Fruit fly (Drosophila melanogaster) whole organism, embryonic: ENCODE measurements around the gene Fit2.
A peak's percentile ranks its signal among the peaks of the same experiment; 100 is the strongest.

ENCODE experiments used
- Aef1 ChIP-seq: fragments of 200-800 bp; sonication (Bioruptor generic); IDR thresholded peaks from 3 replicates; pipeline ENCODE4 v1.3.6; 2022; ENCODE audit warnings: missing biosample characterization, missing genetic modification characterization
- Atf-2 ChIP-seq: fragments of 200-800 bp; sonication (Bioruptor generic); optimal IDR thresholded peaks from 2 replicates; lab custom pipeline; 2016; ENCODE audit warnings: missing biosample characterization, missing genetic modification characterization
- Atf3 ChIP-seq: fragments of 200-800 bp; sonication (Bioruptor generic); optimal IDR thresholded peaks from 3 replicates; lab custom pipeline; 2016; ENCODE audit warnings: missing biosample characterization, missing genetic modification characterization
- CG10366 ChIP-seq: fragments of 200-800 bp; sonication (Bioruptor generic); IDR thresholded peaks from 2 replicates; pipeline ENCODE4 v1.3.6; 2022; ENCODE audit warnings: missing biosample characterization, missing genetic modification characterization
- CG10565 ChIP-seq: fragments of 200-800 bp; sonication (Bioruptor generic); optimal IDR thresholded peaks from 3 replicates; lab custom pipeline; 2016; ENCODE audit warnings: missing biosample characterization, mild to moderate bottlenecking, missing genetic modification characterization
- CG11560 ChIP-seq: fragments of 200-800 bp; sonication (Bioruptor generic); IDR thresholded peaks from 3 replicates; pipeline ENCODE4 v1.3.6; 2022; ENCODE audit warnings: missing biosample characterization, missing genetic modification characterization
- CG12104 ChIP-seq: fragments of 200-800 bp; sonication (Bioruptor generic); optimal IDR thresholded peaks from 3 replicates; lab custom pipeline; 2016; ENCODE audit warnings: missing biosample characterization, missing genetic modification characterization
- CG14050 ChIP-seq: fragments of 200-800 bp; sonication (Bioruptor generic); IDR thresholded peaks from 3 replicates; pipeline ENCODE4 v1.3.6; 2022; ENCODE audit warnings: missing biosample characterization, missing genetic modification characterization
- CG15696 ChIP-seq: fragments of 200-800 bp; sonication (Bioruptor generic); optimal IDR thresholded peaks from 2 replicates; lab custom pipeline; 2019; ENCODE audit warnings: missing biosample characterization, mild to moderate bottlenecking, missing genetic modification characterization, moderate library complexity
- CG17328 ChIP-seq: fragments of 200-800 bp; sonication (Bioruptor generic); IDR thresholded peaks from 2 replicates; pipeline ENCODE4 v1.3.6; 2022; ENCODE audit warnings: missing biosample characterization, missing genetic modification characterization
- CG2875 ChIP-seq: fragments of 200-800 bp; sonication (Bioruptor generic); optimal IDR thresholded peaks from 2 replicates; lab custom pipeline; 2017; ENCODE audit warnings: missing biosample characterization, mild to moderate bottlenecking, missing genetic modification characterization, missing genetic modification reagents
- CG32532 ChIP-seq: fragments of 200-800 bp; sonication (Bioruptor generic); IDR thresholded peaks from 2 replicates; pipeline ENCODE4 v1.3.6; 2022; ENCODE audit warnings: missing biosample characterization, missing genetic modification characterization
- CG32772 ChIP-seq: fragments of 200-800 bp; sonication (Bioruptor generic); IDR thresholded peaks from 2 replicates; pipeline ENCODE4 v1.3.6; 2022; ENCODE audit warnings: missing biosample characterization, missing genetic modification characterization
- CG33557 ChIP-seq: fragments of 200-800 bp; sonication (Bioruptor generic); optimal IDR thresholded peaks from 2 replicates; lab custom pipeline; 2019; ENCODE audit warnings: missing biosample characterization, mild to moderate bottlenecking, missing genetic modification characterization, moderate library complexity
- CG3847 ChIP-seq: fragments of 200-800 bp; sonication (Bioruptor generic); IDR thresholded peaks from 2 replicates; pipeline ENCODE4 v1.3.6; 2022; ENCODE audit warnings: missing biosample characterization, missing genetic modification characterization
- CG3995 ChIP-seq: fragments of 200-800 bp; sonication (Bioruptor generic); optimal IDR thresholded peaks from 3 replicates; lab custom pipeline; 2016; ENCODE audit warnings: missing biosample characterization, missing genetic modification characterization
- CG6654 ChIP-seq: fragments of 200-800 bp; sonication (Bioruptor generic); optimal IDR thresholded peaks from 2 replicates; lab custom pipeline; 2017; ENCODE audit warnings: missing biosample characterization, mild to moderate bottlenecking, missing genetic modification characterization
- CG7372 ChIP-seq: fragments of 200-800 bp; sonication (Bioruptor generic); IDR thresholded peaks from 2 replicates; pipeline ENCODE4 v1.3.6; 2022; ENCODE audit warnings: missing biosample characterization, missing genetic modification characterization
- CG8281 ChIP-seq: fragments of 200-800 bp; sonication (Bioruptor generic); optimal IDR thresholded peaks from 2 replicates; lab custom pipeline; 2018; ENCODE audit warnings: missing biosample characterization, mild to moderate bottlenecking, missing genetic modification characterization, moderate library complexity
- CG8290 ChIP-seq, 3 experiments: fragments of 200-800 bp; sonication (Bioruptor generic); optimal IDR thresholded peaks; 2 replicates each; lab custom pipeline; 2016 to 2019; ENCODE audit warnings: missing biosample characterization in 3 of 3, missing genetic modification characterization in 3 of 3, mild to moderate bottlenecking in 2 of 3, moderate library complexity in 1 of 3
- CG8359 ChIP-seq: fragments of 200-800 bp; sonication (Bioruptor generic); optimal IDR thresholded peaks from 2 replicates; lab custom pipeline; 2017; ENCODE audit warnings: missing biosample characterization, mild to moderate bottlenecking, missing genetic modification characterization, borderline replicate concordance
- CG9932 ChIP-seq: fragments of 200-800 bp; sonication (Bioruptor generic); IDR thresholded peaks from 2 replicates; pipeline ENCODE4 v1.3.6; 2022; ENCODE audit warnings: missing biosample characterization, missing genetic modification characterization
- CoRest ChIP-seq: fragments of 200-800 bp; sonication (Bioruptor generic); optimal IDR thresholded peaks from 3 replicates; lab custom pipeline; 2018; ENCODE audit warnings: missing biosample characterization, mild to moderate bottlenecking, missing genetic modification characterization, moderate library complexity
- D ChIP-seq, 2 experiments: fragments of 200-800 bp in 1 of 2; fragments of >200 bp in 1 of 2; sonication (Bioruptor generic) in 1 of 2; optimal IDR thresholded peaks; 2 replicates in 1 of 2; 3 replicates in 1 of 2; lab custom pipeline; 2017; ENCODE audit warnings: mild to moderate bottlenecking in 1 of 2, missing biosample characterization in 1 of 2, missing genetic modification characterization in 1 of 2, missing genetic modification reagents in 1 of 2
- Dip2 ChIP-seq: fragments of 200-800 bp; sonication (Bioruptor generic); IDR thresholded peaks from 2 replicates; pipeline ENCODE4 v1.3.6; 2022; ENCODE audit warnings: missing biosample characterization, missing genetic modification characterization
- Med ChIP-seq: fragments of 200-800 bp; sonication (Bioruptor generic); peaks from one replicate; lab custom pipeline; 2016; ENCODE audit warnings: missing biosample characterization, missing genetic modification characterization, mild to moderate bottlenecking, inconsistent platforms, moderate library complexity
- Rfx ChIP-seq: fragments of 200-800 bp; sonication (Bioruptor generic); IDR thresholded peaks from 2 replicates; pipeline ENCODE4 v1.3.6; 2022; ENCODE audit warnings: missing biosample characterization, missing genetic modification characterization
- al ChIP-seq: fragments of 200-800 bp; sonication (Bioruptor generic); IDR thresholded peaks from 2 replicates; pipeline ENCODE4 v1.3.6; 2022; ENCODE audit warnings: missing biosample characterization, missing genetic modification characterization
- cad ChIP-seq: fragments of >200 bp; optimal IDR thresholded peaks from 2 replicates; lab custom pipeline; 2017; ENCODE audit warnings: missing biosample characterization, missing genetic modification characterization
- crol ChIP-seq: fragments of 200-800 bp; sonication (Bioruptor generic); IDR thresholded peaks from 2 replicates; pipeline ENCODE4 v1.3.6; 2022; ENCODE audit warnings: missing biosample characterization, missing genetic modification characterization
- crp ChIP-seq, 2 experiments: fragments of 200-800 bp; sonication (Bioruptor generic); optimal IDR thresholded peaks; 2 replicates in 1 of 2; 3 replicates in 1 of 2; lab custom pipeline; 2017; ENCODE audit warnings: missing biosample characterization in 2 of 2, missing genetic modification characterization in 2 of 2, mild to moderate bottlenecking in 1 of 2, moderate library complexity in 1 of 2
- en ChIP-seq: fragments of 200-800 bp; sonication (Bioruptor generic); optimal IDR thresholded peaks from 2 replicates; lab custom pipeline; 2016; ENCODE audit warnings: missing biosample characterization, missing genetic modification characterization
- gce ChIP-seq: fragments of 200-800 bp; sonication (Bioruptor generic); IDR thresholded peaks from 3 replicates; pipeline ENCODE4 v1.3.6; 2022; ENCODE audit warnings: missing biosample characterization, missing genetic modification characterization
- gsb ChIP-seq: fragments of 200-800 bp; sonication (Bioruptor generic); IDR thresholded peaks from 2 replicates; pipeline ENCODE4 v1.3.6; 2022; ENCODE audit warnings: missing biosample characterization, missing genetic modification characterization
- gt ChIP-seq: fragments of 200-800 bp; sonication (Bioruptor generic); IDR thresholded peaks from 2 replicates; pipeline ENCODE4 v1.3.6; 2022; ENCODE audit warnings: missing biosample characterization, missing genetic modification characterization
- ham ChIP-seq: fragments of 200-800 bp; sonication (Bioruptor generic); IDR thresholded peaks from 2 replicates; pipeline ENCODE4 v1.3.6; 2022; ENCODE audit warnings: missing biosample characterization, missing genetic modification characterization
- kni ChIP-seq: fragments of 200-800 bp; sonication (Bioruptor generic); optimal IDR thresholded peaks from 3 replicates; lab custom pipeline; 2017; ENCODE audit warnings: mild to moderate bottlenecking, missing biosample characterization, missing genetic modification reagents, missing genetic modification characterization
- knrl ChIP-seq: fragments of 200-800 bp; sonication (Bioruptor generic); IDR thresholded peaks from 3 replicates; pipeline ENCODE4 v1.3.6; 2022; ENCODE audit warnings: missing biosample characterization, missing genetic modification characterization; ENCODE audit not compliant: partially characterized antibody
- lab ChIP-seq: fragments of 200-800 bp; sonication (Bioruptor generic); optimal IDR thresholded peaks from 3 replicates; lab custom pipeline; 2017; ENCODE audit warnings: missing biosample characterization, missing genetic modification characterization, mild to moderate bottlenecking, moderate library complexity, missing genetic modification reagents
- lmd ChIP-seq: fragments of 200-800 bp; sonication (Bioruptor generic); IDR thresholded peaks from 2 replicates; pipeline ENCODE4 v1.3.6; 2022; ENCODE audit warnings: missing biosample characterization, missing genetic modification characterization
- mirr ChIP-seq: fragments of 200-800 bp; sonication (Bioruptor generic); optimal IDR thresholded peaks from 3 replicates; lab custom pipeline; 2018; ENCODE audit warnings: missing biosample characterization, mild to moderate bottlenecking, missing genetic modification characterization
- pum ChIP-seq: fragments of 200-800 bp; sonication (Bioruptor generic); optimal IDR thresholded peaks from 2 replicates; lab custom pipeline; 2016; ENCODE audit warnings: missing biosample characterization, missing genetic modification characterization
- row ChIP-seq: fragments of 200-800 bp; sonication (Bioruptor generic); IDR thresholded peaks from 3 replicates; pipeline ENCODE4 v1.3.6; 2022; ENCODE audit warnings: missing biosample characterization, missing genetic modification characterization
- sd ChIP-seq: fragments of 200-800 bp; sonication (Bioruptor generic); optimal IDR thresholded peaks from 3 replicates; lab custom pipeline; 2018; ENCODE audit warnings: missing biosample characterization, mild to moderate bottlenecking, missing genetic modification characterization, moderate library complexity
- slbo ChIP-seq: fragments of 200-800 bp; sonication (Bioruptor generic); IDR thresholded peaks from 2 replicates; pipeline ENCODE4 v1.3.6; 2022; ENCODE audit warnings: missing biosample characterization, missing genetic modification characterization
- sqz ChIP-seq: fragments of 200-800 bp; sonication (Bioruptor generic); optimal IDR thresholded peaks from 3 replicates; lab custom pipeline; 2018; ENCODE audit warnings: missing biosample characterization, mild to moderate bottlenecking, missing genetic modification characterization
- sr ChIP-seq: fragments of 200-800 bp; sonication (Bioruptor generic); IDR thresholded peaks from 3 replicates; pipeline ENCODE4 v1.3.6; 2022; ENCODE audit warnings: missing biosample characterization, missing genetic modification characterization
- wor ChIP-seq: fragments of 200-800 bp; sonication (Bioruptor generic); IDR thresholded peaks from 2 replicates; pipeline ENCODE4 v1.3.6; 2022; ENCODE audit warnings: missing biosample characterization, missing genetic modification characterization

Gene Fit2

dm6 chr3L:17004765-17005414 lies 19.2 kb upstream of the Fit2 start (continued):
- TF ChIP-seq lab (GFP tag; lab: Kevin White, UChicago) (peak; percentile 19), sqz (peak; percentile 51), CG2875 (GFP tag; lab: Kevin White, UChicago) (peak; percentile 30), CG9932 (GFP tag; lab: Robert Waterston, UW) (peak; percentile 64), Aef1 (GFP tag; lab: Robert Waterston, UW) (peak; percentile 10; the same call in 2 of the 3 replicates), sr (GFP tag; lab: Robert Waterston, UW) (no peak), lmd (GFP tag; lab: Robert Waterston, UW) (peak; percentile 32; the same call in 1 of the 2 replicates), mirr (no peak), en (GFP tag; lab: Kevin White, UChicago) (peak; percentile 30), Med (GFP tag; lab: Kevin White, UChicago) (peak; percentile 54), CG10366 (peak; percentile 43), CG10565 (GFP tag; lab: Kevin White, UChicago) (no peak), crol (GFP tag; lab: Robert Waterston, UW) (peak; percentile 79), CG6654 (GFP tag; lab: Kevin White, UChicago) (no peak), CG15696 (peak; percentile 25), CG3847 (GFP tag; lab: Robert Waterston, UW) (peak; percentile 28), row (GFP tag; lab: Robert Waterston, UW) (peak; percentile 11; the same call in 2 of the 3 replicates), CG17328 (GFP tag; lab: Robert Waterston, UW) (0 out of 2 replicates have a peak, but pooled peaks have one; percentile 23), Dip2 (GFP tag; lab: Robert Waterston, UW) (no peak), cad (no peak), CG8290 (GFP tag; optimal IDR thresholded peaks at IDR 0.05; lab: Kevin White, UChicago) (no peak), CG8290 (tag; optimal IDR thresholded peaks at IDR 0.05; lab: Kevin White, UChicago) (peak in 1 of 2 experiments; percentile 13), CG11560 (tag; lab: Robert Waterston, UW) (peak; percentile 6; the same call in 1 of the 3 replicates), al (GFP tag; lab: Robert Waterston, UW) (peak; percentile 57), CG8281 (peak; percentile 63), kni (GFP tag; lab: Kevin White, UChicago) (peak; percentile 3), CG8359 (no peak), ham (GFP tag; lab: Robert Waterston, UW) (0 out of 2 replicates have a peak, but pooled peaks have one; percentile 7), Atf3 (GFP tag; lab: Kevin White, UChicago) (no peak), slbo (GFP tag; lab: Robert Waterston, UW) (peak; percentile 57), crp (GFP tag; optimal IDR thresholded peaks at IDR 0.05; lab: Kevin White, UChicago) (no peak), CG32772 (peak; percentile 56; the same call in 1 of the 2 replicates), pum (GFP tag; lab: Kevin White, UChicago) (no peak), CoRest (tag; lab: Kevin White, UChicago) (no peak), CG32532 (GFP tag; lab: Robert Waterston, UW) (peak; percentile 54), wor (no peak), CG12104 (GFP tag; lab: Kevin White, UChicago) (peak; percentile 11), Atf-2 (GFP tag; lab: Kevin White, UChicago) (no peak), D (optimal IDR thresholded peaks at IDR 0.05; lab: Kevin White, UChicago) (no peak), D (GFP tag; optimal IDR thresholded peaks at IDR 0.05; lab: Kevin White, UChicago) (no peak), CG33557 (peak; percentile 20), CG3995 (GFP tag; lab: Kevin White, UChicago) (no peak), gce (GFP tag; lab: Robert Waterston, UW) (0 out of 3 replicates have a peak, but pooled peaks have one; percentile 35), Rfx (GFP tag; lab: Robert Waterston, UW) (peak; percentile 69), CG14050 (GFP tag; lab: Robert Waterston, UW) (0 out of 3 replicates have a peak, but pooled peaks have one; percentile 19), CG7372 (GFP tag; lab: Robert Waterston, UW) (peak; percentile 44), sd (tag; lab: Kevin White, UChicago) (peak; percentile 91), gsb (0 out of 2 replicates have a peak, but pooled peaks have one; percentile 20), gt (GFP tag; lab: Robert Waterston, UW) (no peak), knrl (GFP tag; lab: Robert Waterston, UW) (no peak)
